Fruit fly (Drosophila melanogaster) whole organism, embryonic: ENCODE results near the gene gogo.

Experiments
- B-H2 ChIP-seq: fragments of 200-800 bp; sonication (Bioruptor generic); optimal IDR thresholded peaks from 2 replicates; lab custom pipeline; 2018; ENCODE audit warnings: missing biosample characterization, mild to moderate bottlenecking, missing genetic modification characterization
- Bdp1 ChIP-seq: fragments of 200-800 bp; sonication (Bioruptor generic); optimal IDR thresholded peaks from 3 replicates; lab custom pipeline; 2016; ENCODE audit warnings: missing biosample characterization, missing genetic modification characterization
- Blimp-1 ChIP-seq: fragments of 200-800 bp; sonication (Bioruptor generic); optimal IDR thresholded peaks from 3 replicates; lab custom pipeline; 2018; ENCODE audit warnings: missing biosample characterization, missing genetic modification characterization, mild to moderate bottlenecking, moderate library complexity, missing genetic modification reagents
- CG10267 ChIP-seq: fragments of 200-800 bp; sonication (Bioruptor generic); optimal IDR thresholded peaks from 2 replicates; lab custom pipeline; 2018; ENCODE audit warnings: missing biosample characterization, mild to moderate bottlenecking, missing genetic modification characterization, moderate library complexity
- CG13894 ChIP-seq: fragments of 200-800 bp; sonication (Bioruptor generic); optimal IDR thresholded peaks from 3 replicates; lab custom pipeline; 2018; ENCODE audit warnings: missing biosample characterization, mild to moderate bottlenecking, missing genetic modification characterization, moderate library complexity
- CG1529 ChIP-seq: fragments of 200-800 bp; sonication (Bioruptor generic); optimal IDR thresholded peaks from 3 replicates; lab custom pipeline; 2018; ENCODE audit warnings: missing biosample characterization, missing genetic modification characterization
- CG16813 ChIP-seq: fragments of 200-800 bp; sonication (Bioruptor generic); IDR thresholded peaks from 3 replicates; pipeline ENCODE4 v1.3.6; 2022; ENCODE audit warnings: missing biosample characterization, missing genetic modification characterization; ENCODE audit not compliant: partially characterized antibody
- CG17568 ChIP-seq: fragments of 200-800 bp; sonication (Bioruptor generic); optimal IDR thresholded peaks from 2 replicates; lab custom pipeline; 2018; ENCODE audit warnings: missing biosample characterization, mild to moderate bottlenecking, missing genetic modification characterization, moderate library complexity
- CG2712 ChIP-seq: fragments of 200-800 bp; optimal IDR thresholded peaks from 3 replicates; lab custom pipeline; 2019; ENCODE audit warnings: missing biosample characterization, mild to moderate bottlenecking, missing genetic modification characterization, moderate library complexity
- CG2875 ChIP-seq: fragments of 200-800 bp; sonication (Bioruptor generic); optimal IDR thresholded peaks from 2 replicates; lab custom pipeline; 2017; ENCODE audit warnings: missing biosample characterization, mild to moderate bottlenecking, missing genetic modification characterization, missing genetic modification reagents
- CG30403 ChIP-seq: fragments of 200-800 bp; sonication (Bioruptor generic); optimal IDR thresholded peaks from 3 replicates; lab custom pipeline; 2016; ENCODE audit warnings: missing biosample characterization, missing genetic modification characterization
- CG3281 ChIP-seq: fragments of 200-800 bp; sonication (Bioruptor generic); optimal IDR thresholded peaks from 3 replicates; lab custom pipeline; 2017; ENCODE audit warnings: missing biosample characterization, mild to moderate bottlenecking, missing genetic modification characterization
- CG6654 ChIP-seq: fragments of 200-800 bp; sonication (Bioruptor generic); optimal IDR thresholded peaks from 2 replicates; lab custom pipeline; 2017; ENCODE audit warnings: missing biosample characterization, mild to moderate bottlenecking, missing genetic modification characterization
- CG7786 ChIP-seq: fragments of 200-800 bp; sonication (Bioruptor generic); optimal IDR thresholded peaks from 2 replicates; lab custom pipeline; 2016; ENCODE audit warnings: missing biosample characterization, missing genetic modification characterization
- CG7839 ChIP-seq: fragments of 200-800 bp; sonication (Bioruptor generic); optimal IDR thresholded peaks from 3 replicates; lab custom pipeline; 2018; ENCODE audit warnings: missing biosample characterization, mild to moderate bottlenecking, missing genetic modification characterization, moderate library complexity
- CG8388 ChIP-seq: fragments of 200-800 bp; sonication (Bioruptor generic); optimal IDR thresholded peaks from 2 replicates; lab custom pipeline; 2019; ENCODE audit warnings: missing biosample characterization, mild to moderate bottlenecking, missing genetic modification characterization, moderate library complexity
- CG9817 ChIP-seq: fragments of 200-800 bp; sonication (Bioruptor generic); optimal IDR thresholded peaks from 2 replicates; lab custom pipeline; 2018; ENCODE audit warnings: missing biosample characterization, mild to moderate bottlenecking, missing genetic modification characterization, moderate library complexity
- CoRest ChIP-seq: fragments of 200-800 bp; sonication (Bioruptor generic); optimal IDR thresholded peaks from 3 replicates; lab custom pipeline; 2018; ENCODE audit warnings: missing biosample characterization, mild to moderate bottlenecking, missing genetic modification characterization, moderate library complexity
- Ets65A ChIP-seq: fragments of 200-800 bp; sonication (Bioruptor generic); peaks from one replicate; lab custom pipeline; 2016; ENCODE audit warnings: missing biosample characterization, missing genetic modification characterization
- Fer3 ChIP-seq: fragments of 200-800 bp; sonication (Bioruptor generic); optimal IDR thresholded peaks from 2 replicates; lab custom pipeline; 2018; ENCODE audit warnings: missing biosample characterization, mild to moderate bottlenecking, missing genetic modification characterization, moderate library complexity
- Gug ChIP-seq: fragments of 200-800 bp; sonication (Bioruptor generic); IDR thresholded peaks from 4 replicates; pipeline ENCODE4 v1.3.6; 2022; ENCODE audit warnings: missing biosample characterization, missing genetic modification characterization
- HLH3B ChIP-seq: fragments of 200-800 bp; sonication (Bioruptor generic); IDR thresholded peaks from 2 replicates; pipeline ENCODE4 v1.3.6; 2022; ENCODE audit warnings: missing biosample characterization, missing genetic modification characterization
- Hey ChIP-seq: fragments of 200-800 bp; sonication (Bioruptor generic); optimal IDR thresholded peaks from 3 replicates; lab custom pipeline; 2018; ENCODE audit warnings: missing biosample characterization, mild to moderate bottlenecking, missing genetic modification characterization
- Hr51 ChIP-seq, 2 experiments: fragments of 200-800 bp; sonication (Bioruptor generic); optimal IDR thresholded peaks; 2 replicates in 1 of 2; 3 replicates in 1 of 2; lab custom pipeline; 2016 to 2018; ENCODE audit warnings: missing biosample characterization in 2 of 2, missing genetic modification characterization in 2 of 2, mild to moderate bottlenecking in 1 of 2, moderate library complexity in 1 of 2
- Med ChIP-seq: fragments of 200-800 bp; sonication (Bioruptor generic); peaks from one replicate; lab custom pipeline; 2016; ENCODE audit warnings: missing biosample characterization, missing genetic modification characterization, mild to moderate bottlenecking, inconsistent platforms, moderate library complexity
- Oaz ChIP-seq: fragments of 200-800 bp; sonication (Bioruptor generic); IDR thresholded peaks from 2 replicates; pipeline ENCODE4 v1.3.6; 2022; ENCODE audit warnings: missing biosample characterization, missing genetic modification characterization
- Oli ChIP-seq: fragments of 200-800 bp; sonication (Bioruptor generic); optimal IDR thresholded peaks from 2 replicates; lab custom pipeline; 2018; ENCODE audit warnings: missing biosample characterization, mild to moderate bottlenecking, missing genetic modification characterization, moderate library complexity
- Rx ChIP-seq: fragments of 200-800 bp; sonication (Bioruptor generic); IDR thresholded peaks from 2 replicates; pipeline ENCODE4 v1.3.6; 2022; ENCODE audit warnings: missing biosample characterization, missing genetic modification characterization
- Sox100B ChIP-seq: fragments of 200-800 bp; sonication (Bioruptor generic); optimal IDR thresholded peaks from 3 replicates; lab custom pipeline; 2018; ENCODE audit warnings: missing biosample characterization, mild to moderate bottlenecking, missing genetic modification characterization
- Sry-δ ChIP-seq: fragments of 200-800 bp; sonication (Bioruptor generic); optimal IDR thresholded peaks from 2 replicates; lab custom pipeline; 2016; ENCODE audit warnings: missing biosample characterization, missing genetic modification characterization
- Tbp ChIP-seq: fragments of >200 bp; optimal IDR thresholded peaks from 2 replicates; lab custom pipeline; 2018; ENCODE audit warnings: missing biosample characterization, missing genetic modification characterization
- ab ChIP-seq: fragments of 200-800 bp; sonication (Bioruptor generic); optimal IDR thresholded peaks from 2 replicates; lab custom pipeline; 2016; ENCODE audit warnings: missing biosample characterization, missing genetic modification characterization
- abd-A ChIP-seq: fragments of 200-800 bp; sonication (Bioruptor generic); optimal IDR thresholded peaks from 3 replicates; lab custom pipeline; 2019; ENCODE audit warnings: missing biosample characterization, mild to moderate bottlenecking, missing genetic modification characterization, moderate library complexity
- cad ChIP-seq: fragments of >200 bp; optimal IDR thresholded peaks from 2 replicates; lab custom pipeline; 2017; ENCODE audit warnings: missing biosample characterization, missing genetic modification characterization
- cg ChIP-seq: fragments of 200-800 bp; sonication (Bioruptor generic); optimal IDR thresholded peaks from 3 replicates; lab custom pipeline; 2019; ENCODE audit warnings: missing biosample characterization, mild to moderate bottlenecking, missing genetic modification characterization, moderate library complexity
- crc ChIP-seq: fragments of 200-800 bp; sonication (Bioruptor generic); optimal IDR thresholded peaks from 2 replicates; lab custom pipeline; 2016; ENCODE audit warnings: missing biosample characterization, missing genetic modification characterization
- lmd ChIP-seq: fragments of 200-800 bp; sonication (Bioruptor generic); IDR thresholded peaks from 2 replicates; pipeline ENCODE4 v1.3.6; 2022; ENCODE audit warnings: missing biosample characterization, missing genetic modification characterization
- lola ChIP-seq, 3 experiments: fragments of >200 bp in 2 of 3; fragments of 200-800 bp in 1 of 3; sonication (Bioruptor generic) in 1 of 3; optimal IDR thresholded peaks; 2 replicates each; lab custom pipeline; 2017 to 2019; ENCODE audit warnings: missing biosample characterization in 3 of 3, missing genetic modification characterization in 3 of 3, mild to moderate bottlenecking in 1 of 3, moderate library complexity in 1 of 3
- ranshi ChIP-seq: fragments of 200-800 bp; sonication (Bioruptor generic); IDR thresholded peaks from 2 replicates; pipeline ENCODE4 v1.3.6; 2022; ENCODE audit warnings: missing biosample characterization, missing genetic modification characterization
- scrt ChIP-seq: fragments of 200-800 bp; sonication (Bioruptor generic); optimal IDR thresholded peaks from 2 replicates; lab custom pipeline; 2018; ENCODE audit warnings: missing biosample characterization, mild to moderate bottlenecking, missing genetic modification characterization, moderate library complexity
- slbo ChIP-seq: fragments of 200-800 bp; sonication (Bioruptor generic); IDR thresholded peaks from 2 replicates; pipeline ENCODE4 v1.3.6; 2022; ENCODE audit warnings: missing biosample characterization, missing genetic modification characterization
- sug ChIP-seq: fragments of 200-800 bp; optimal IDR thresholded peaks from 2 replicates; lab custom pipeline; 2019; ENCODE audit warnings: missing biosample characterization, mild to moderate bottlenecking, missing genetic modification characterization, moderate library complexity
- tll ChIP-seq, 2 experiments: fragments of 200-800 bp in 1 of 2; fragments of >200 bp in 1 of 2; sonication (Bioruptor generic) in 1 of 2; optimal IDR thresholded peaks; 2 replicates each; lab custom pipeline; 2017 to 2019; ENCODE audit warnings: missing biosample characterization in 2 of 2, missing genetic modification characterization in 2 of 2, mild to moderate bottlenecking in 1 of 2, moderate library complexity in 1 of 2
- twi ChIP-seq: fragments of 200-800 bp; optimal IDR thresholded peaks from 2 replicates; lab custom pipeline; 2019; ENCODE audit warnings: missing biosample characterization, mild to moderate bottlenecking, missing genetic modification characterization, moderate library complexity
- zen ChIP-seq: fragments of 200-800 bp; sonication (Bioruptor generic); optimal IDR thresholded peaks from 3 replicates; lab custom pipeline; 2018; ENCODE audit warnings: missing biosample characterization, mild to moderate bottlenecking, missing genetic modification characterization, moderate library complexity

The gogo gene

DNA sequence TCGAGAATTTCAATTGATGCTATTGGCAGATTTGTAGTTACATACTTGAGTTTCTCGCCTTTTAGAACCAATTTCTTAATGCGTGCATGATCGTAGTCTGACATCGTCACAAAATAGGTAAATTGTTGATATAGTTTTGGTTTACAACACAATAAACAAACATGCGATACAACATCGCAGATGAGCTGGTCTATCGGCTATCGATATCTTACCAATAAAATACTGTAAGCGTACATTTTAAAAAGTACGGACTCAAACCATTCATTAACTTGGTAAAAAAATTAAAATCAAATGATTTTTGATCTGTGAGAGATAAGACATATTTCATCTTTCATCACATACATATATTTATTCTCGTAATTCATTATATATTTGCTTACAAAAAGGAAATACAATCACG, 1.9 kb upstream of the gogo start, which contains the start of gene FRG1 (continued):
- peak; percentile 23 for TF ChIP-seq CG10267 (tag; lab: Kevin White, UChicago)
- TF ChIP-seq CoRest: no peak
- TF ChIP-seq CG7839 (tag; lab: Kevin White, UChicago): no peak
- TF ChIP-seq CG6654 (GFP tag; lab: Kevin White, UChicago): no peak
- peak; percentile 64 for TF ChIP-seq Sry-δ (GFP tag; lab: Kevin White, UChicago)
- no peak for TF ChIP-seq sug
- no peak for TF ChIP-seq lola (GFP tag; optimal IDR thresholded peaks at IDR 0.05; lab: Kevin White, UChicago)
- TF ChIP-seq CG2712 (tag; lab: Kevin White, UChicago): peak; percentile 1

DNA sequence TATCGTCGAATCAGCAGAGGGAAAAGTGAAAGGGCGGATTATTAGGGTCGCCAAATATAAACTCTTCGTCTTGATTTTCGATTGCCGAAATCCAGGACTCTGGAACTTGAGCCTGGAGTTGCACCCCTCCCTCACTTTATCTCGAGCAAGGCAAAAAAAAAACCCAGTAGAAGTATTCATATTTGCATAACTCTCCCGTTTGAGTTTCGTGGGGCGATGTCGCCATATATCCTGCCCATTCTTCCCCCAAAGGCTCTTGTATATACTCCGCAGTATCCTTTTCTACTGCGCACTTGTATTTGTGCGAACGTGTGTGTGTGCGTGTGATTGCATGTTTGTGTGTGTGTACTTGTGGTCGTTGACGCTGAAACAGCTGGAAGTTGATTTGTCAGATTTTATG, 7.9 kb downstream of the gogo start:
- TF ChIP-seq Bdp1 (GFP tag; lab: Kevin White, UChicago) (no peak), CG2712 (tag; lab: Kevin White, UChicago) (no peak), abd-A (tag; lab: Kevin White, UChicago) (peak; percentile 16), CG13894 (tag; lab: Kevin White, UChicago) (peak; percentile 93), cg (peak; percentile 28)

DNA sequence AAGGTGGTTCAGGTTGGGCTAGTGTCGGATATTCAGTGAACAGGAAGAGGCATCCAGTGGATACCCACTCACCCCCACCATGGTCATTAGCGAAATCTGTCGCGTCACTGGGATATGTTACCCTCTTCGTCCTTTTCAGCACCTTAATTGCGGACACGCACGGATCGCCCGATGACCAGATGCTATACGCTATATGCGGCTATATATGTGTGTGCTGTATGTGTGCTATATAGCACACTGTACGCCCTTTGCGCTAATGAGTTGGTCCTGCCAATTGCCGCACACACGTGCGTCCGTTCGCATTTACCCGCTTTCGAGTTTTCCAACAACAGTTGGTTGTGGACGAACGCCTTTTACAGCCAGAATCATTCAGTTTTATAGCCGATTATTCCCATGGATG, 13.7 kb downstream of the gogo start:
- TF ChIP-seq twi (tag; lab: Kevin White, UChicago) (peak; percentile 47), Oli (tag; lab: Kevin White, UChicago) (no peak), Hey (tag; lab: Kevin White, UChicago) (peak; percentile 62), tll (GFP tag; optimal IDR thresholded peaks at IDR 0.05; lab: Kevin White, UChicago) (peak in 1 of 2 experiments; percentile 63), CG13894 (tag; lab: Kevin White, UChicago) (peak; percentile 86), scrt (GFP tag; lab: Kevin White, UChicago) (peak; percentile 11), cad (GFP tag; lab: Kevin White, UChicago) (peak; percentile 47), zen (tag; lab: Kevin White, UChicago) (peak; percentile 53), ranshi (GFP tag; lab: Robert Waterston, UW) (no peak)

DNA sequence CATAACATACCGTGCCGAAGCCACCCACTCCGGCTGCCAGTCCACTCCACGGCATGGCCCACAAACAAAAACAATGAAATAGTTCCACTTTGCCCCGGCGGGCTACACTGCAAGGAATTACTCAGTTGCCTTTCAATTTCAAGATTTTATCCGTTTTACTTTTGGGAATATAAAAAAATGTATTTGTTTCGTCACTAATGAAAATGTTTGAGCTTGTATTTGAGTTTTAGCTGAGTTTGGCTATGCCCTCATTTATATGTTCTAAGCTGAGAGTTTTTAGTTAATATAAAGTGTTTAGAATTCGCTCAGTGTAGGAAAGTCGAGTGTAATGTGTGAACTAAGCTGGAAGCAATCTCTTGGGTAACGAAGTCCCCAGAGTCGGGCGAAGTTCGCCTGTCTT, 18.3 kb downstream of the gogo start:
- peak; percentile 45 for TF ChIP-seq Fer3 (tag; lab: Kevin White, UChicago)
- TF ChIP-seq CG30403 (GFP tag; lab: Kevin White, UChicago): peak; percentile 55
- TF ChIP-seq CG17568 (GFP tag; lab: Kevin White, UChicago): no peak
- TF ChIP-seq CG16813 (GFP tag; lab: Robert Waterston, UW): no peak
- TF ChIP-seq CG7786 (GFP tag; lab: Kevin White, UChicago): no peak
- peak; percentile 36 for TF ChIP-seq Sox100B (GFP tag; lab: Kevin White, UChicago)
- TF ChIP-seq Gug: no peak
- peak; percentile 54 for TF ChIP-seq HLH3B
- no peak for TF ChIP-seq CG1529 (GFP tag; lab: Kevin White, UChicago)
- no peak for TF ChIP-seq Med
- TF ChIP-seq CG2875 (GFP tag; lab: Kevin White, UChicago): no peak
- peak; percentile 44 for TF ChIP-seq Blimp-1 (GFP tag; lab: Kevin White, UChicago)
- TF ChIP-seq CG9817 (tag; lab: Kevin White, UChicago): peak; percentile 39
- no peak for TF ChIP-seq ab (GFP tag; lab: Kevin White, UChicago)
- TF ChIP-seq Rx (GFP tag; lab: Robert Waterston, UW): no peak
- TF ChIP-seq lmd (GFP tag; lab: Robert Waterston, UW): peak; percentile 41; the same call in 1 of the 2 replicates
- TF ChIP-seq Hr51 (GFP tag; optimal IDR thresholded peaks at IDR 0.05; lab: Kevin White, UChicago): peak; percentile 8 to 66
- peak; percentile 19 for TF ChIP-seq CG10267 (tag; lab: Kevin White, UChicago)
- TF ChIP-seq Tbp (GFP tag; lab: Kevin White, UChicago): no peak
- peak; percentile 55 for TF ChIP-seq slbo (GFP tag; lab: Robert Waterston, UW)
- no peak for TF ChIP-seq B-H2 (GFP tag; lab: Kevin White, UChicago)
- TF ChIP-seq CG8388 (GFP tag; lab: Kevin White, UChicago): peak; percentile 39
- peak; percentile 28 for TF ChIP-seq crc
- peak; percentile 66 for TF ChIP-seq Ets65A
- TF ChIP-seq CG3281 (GFP tag; lab: Kevin White, UChicago): peak; percentile 41
- no peak for TF ChIP-seq Oaz
